Worm (Caenorhabditis elegans) whole organism, midembryonic: ENCODE measurements around the gene zip-3.

ENCODE experiments used
- T22C8.4 ChIP-seq: fragments of 200-800 bp; sonication (Bioruptor generic); IDR thresholded peaks from 2 replicates; pipeline ENCODE4 v1.3.6; 2022; ENCODE audit warnings: missing genetic modification characterization, missing compliant biosample characterization
- klf-2 ChIP-seq: fragments of 200-800 bp; sonication (Bioruptor generic); conservative IDR thresholded peaks from 2 replicates; pipeline ENCODE4 v1.3.6; 2022; ENCODE audit warnings: missing genetic modification reagents, missing genetic modification characterization, missing compliant biosample characterization
- ref-1 ChIP-seq: fragments of 200-800 bp; sonication (Bioruptor generic); conservative IDR thresholded peaks from 2 replicates; pipeline ENCODE4 v1.3.6; 2022; ENCODE audit warnings: missing genetic modification reagents, missing genetic modification characterization, missing compliant biosample characterization
- ztf-23 ChIP-seq: fragments of 200-800 bp; sonication (Bioruptor generic); IDR thresholded peaks from 2 replicates; pipeline ENCODE4 v1.3.6; 2022; ENCODE audit warnings: missing genetic modification reagents, missing genetic modification characterization, missing compliant biosample characterization
- ztf-29 ChIP-seq: fragments of 200-800 bp; sonication (Bioruptor generic); IDR thresholded peaks from 2 replicates; pipeline ENCODE4 v1.3.6; 2022; ENCODE audit warnings: missing genetic modification reagents, missing genetic modification characterization, missing compliant biosample characterization

- TF ChIP-seq klf-2 (GFP tag; lab: Robert Waterston, UW), result no peak
- no peak for TF ChIP-seq T22C8.4 (GFP tag; lab: Robert Waterston, UW)
- no peak for TF ChIP-seq ref-1 (GFP tag; lab: Robert Waterston, UW)
- TF ChIP-seq ztf-23 (GFP tag; lab: Robert Waterston, UW), result no peak
- no peak for TF ChIP-seq ztf-29 (GFP tag; lab: Robert Waterston, UW)
Observed at ce11 chrII:13968979-13969378, 11.7 kb upstream of the zip-3 start, which contains the start of gene sre-43.
